Worm (Caenorhabditis elegans) whole organism, L4 larva: Measurements from ENCODE around the gene jip-1.
A peak's percentile ranks its signal among the peaks of the same experiment; 100 is the strongest.

Source experiments
- F44E2.7 ChIP-seq: fragments of 200-800 bp; sonication (Bioruptor generic); IDR thresholded peaks from 2 replicates; pipeline ENCODE4 v2.1.2; 2022; ENCODE audit warnings: missing genetic modification characterization, missing compliant biosample characterization
- F49E8.2 ChIP-seq: sonication (generic microtip); optimal IDR thresholded peaks from 2 replicates; lab custom pipeline; 2016; ENCODE audit warnings: missing compliant biosample characterization, mild to moderate bottlenecking, missing genetic modification characterization, borderline replicate concordance
- R02D3.7 ChIP-seq: fragments of 150-350 bp; sonication (generic microtip); optimal IDR thresholded peaks from 3 replicates; lab custom pipeline; 2014; ENCODE audit warnings: missing biosample characterization, missing genetic modification characterization
- T26A8.4 ChIP-seq: fragments of 200-800 bp; sonication (Bioruptor generic); IDR thresholded peaks from 2 replicates; pipeline ENCODE4 v1.3.6; 2022; ENCODE audit warnings: missing genetic modification characterization, missing compliant biosample characterization
- Y105C5A.15 ChIP-seq: fragments of 200-800 bp; sonication (Bioruptor generic); IDR thresholded peaks from 2 replicates; pipeline ENCODE4 v1.3.6; 2022; ENCODE audit warnings: missing genetic modification characterization, missing compliant biosample characterization
- Y48G9A.11 ChIP-seq: fragments of 200-800 bp; sonication (Bioruptor generic); IDR thresholded peaks from 2 replicates; pipeline ENCODE4 v1.3.6; 2022; ENCODE audit warnings: missing genetic modification reagents, missing genetic modification characterization, missing compliant biosample characterization
- Y5F2A.4 ChIP-seq: fragments of 200-800 bp; sonication (Bioruptor generic); optimal IDR thresholded peaks from 2 replicates; lab custom pipeline; 2018; ENCODE audit warnings: mild to moderate bottlenecking, missing genetic modification characterization, missing compliant biosample characterization
- aha-1 ChIP-seq: fragments of 150-350 bp; peaks from one replicate; lab custom pipeline; 2014; ENCODE audit warnings: missing biosample characterization, missing genetic modification characterization
- daf-16 ChIP-seq, 3 experiments: sonication (generic microtip); optimal IDR thresholded peaks; 2 replicates each; lab custom pipeline; 2016 to 2017; ENCODE audit warnings: missing genetic modification characterization in 3 of 3, missing genetic modification reagents in 3 of 3, mild to moderate bottlenecking in 2 of 3, missing compliant biosample characterization in 2 of 3, missing biosample characterization in 1 of 3, moderate library complexity in 1 of 3
- dmd-6 ChIP-seq: fragments of 200-800 bp; sonication (Bioruptor generic); IDR thresholded peaks from 2 replicates; pipeline ENCODE4 v1.3.6; 2022; ENCODE audit warnings: missing genetic modification reagents, missing genetic modification characterization, missing compliant biosample characterization
- dmd-9 ChIP-seq: fragments of 200-800 bp; sonication (Bioruptor generic); IDR thresholded peaks from 2 replicates; pipeline ENCODE4 v1.3.6; 2022; ENCODE audit warnings: missing genetic modification reagents, missing genetic modification characterization, missing compliant biosample characterization
- dve-1 ChIP-seq: sonication (generic microtip); optimal IDR thresholded peaks from 2 replicates; lab custom pipeline; 2017; ENCODE audit warnings: antibody characterized with exemption, mild to moderate bottlenecking, missing genetic modification characterization, missing compliant biosample characterization; ENCODE audit not compliant: insufficient read depth
- egl-27 ChIP-seq: sonication (generic microtip); optimal IDR thresholded peaks from 3 replicates; lab custom pipeline; 2017; ENCODE audit warnings: missing biosample characterization, missing genetic modification reagents, missing genetic modification characterization
- fos-1 ChIP-seq: fragments of 150-350 bp; optimal IDR thresholded peaks from 2 replicates; lab custom pipeline; 2014; ENCODE audit warnings: missing biosample characterization, missing genetic modification characterization
- gei-8 ChIP-seq: fragments of 200-800 bp; sonication (Bioruptor generic); optimal IDR thresholded peaks from 2 replicates; lab custom pipeline; 2018; ENCODE audit warnings: mild to moderate bottlenecking, missing genetic modification characterization, missing compliant biosample characterization
- hif-1 ChIP-seq, 2 experiments: sonication (generic microtip); optimal IDR thresholded peaks; 2 replicates each; lab custom pipeline; 2016 to 2017; ENCODE audit warnings: missing compliant biosample characterization in 2 of 2, missing genetic modification characterization in 2 of 2, missing genetic modification reagents in 2 of 2, missing genotype in 2 of 2, mild to moderate bottlenecking in 1 of 2
- hlh-11 ChIP-seq: fragments of 200-800 bp; sonication (Bioruptor generic); optimal IDR thresholded peaks from 2 replicates; lab custom pipeline; 2018; ENCODE audit warnings: mild to moderate bottlenecking, missing genetic modification characterization, missing compliant biosample characterization
- hlh-30 ChIP-seq: sonication (generic microtip); optimal IDR thresholded peaks from 2 replicates; lab custom pipeline; 2017; ENCODE audit warnings: antibody characterized with exemption, mild to moderate bottlenecking, missing genetic modification characterization, missing compliant biosample characterization; ENCODE audit not compliant: insufficient read depth
- hmg-1.1 ChIP-seq: fragments of 200-800 bp; sonication (Bioruptor generic); IDR thresholded peaks from 2 replicates; pipeline ENCODE4 v1.3.6; 2022; ENCODE audit warnings: missing genetic modification reagents, missing genetic modification characterization, missing compliant biosample characterization
- lin-1 ChIP-seq: fragments of 200-800 bp; sonication (Bioruptor generic); IDR thresholded peaks from 2 replicates; pipeline ENCODE4 v1.3.6; 2022; ENCODE audit warnings: missing genetic modification reagents, missing genetic modification characterization, missing compliant biosample characterization
- lin-38 ChIP-seq: fragments of 200-800 bp; sonication (Bioruptor generic); IDR thresholded peaks from 2 replicates; pipeline ENCODE4 v1.3.6; 2022; ENCODE audit warnings: missing genetic modification reagents, missing genetic modification characterization, missing compliant biosample characterization
- lir-3 ChIP-seq: sonication (generic microtip); optimal IDR thresholded peaks from 2 replicates; lab custom pipeline; 2016; ENCODE audit warnings: mild to moderate bottlenecking, missing genetic modification characterization, missing compliant biosample characterization
- lsy-2 ChIP-seq, 2 experiments: fragments of 150-350 bp in 1 of 2; sonication (generic microtip) in 1 of 2; optimal IDR thresholded peaks; 2 replicates each; lab custom pipeline; 2014 to 2017; ENCODE audit warnings: missing biosample characterization in 2 of 2, missing genetic modification characterization in 2 of 2
- madf-5 ChIP-seq, 2 experiments: fragments of 200-800 bp; sonication (Bioruptor generic); IDR thresholded peaks; 2 replicates each; pipeline ENCODE4 v1.3.6; 2022; ENCODE audit warnings: missing compliant biosample characterization in 2 of 2, missing genetic modification characterization in 2 of 2
- mdl-1 ChIP-seq, 2 experiments: fragments of 150-350 bp in 1 of 2; sonication (generic microtip) in 1 of 2; optimal IDR thresholded peaks; 2 replicates each; lab custom pipeline; 2014 to 2017; ENCODE audit warnings: missing biosample characterization in 2 of 2, missing genetic modification characterization in 2 of 2
- mdt-29 ChIP-seq: fragments of 200-800 bp; sonication (Bioruptor generic); IDR thresholded peaks from 2 replicates; pipeline ENCODE4 v1.3.6; 2022; ENCODE audit warnings: missing genetic modification reagents, missing genetic modification characterization, missing compliant biosample characterization
- mep-1 ChIP-seq: fragments of 150-350 bp; sonication (generic microtip); optimal IDR thresholded peaks from 3 replicates; lab custom pipeline; 2014; ENCODE audit warnings: missing biosample characterization, missing genetic modification characterization
- mxl-2 ChIP-seq: fragments of 200-800 bp; sonication (Bioruptor generic); conservative IDR thresholded peaks from 2 replicates; pipeline ENCODE4 v1.3.6; 2022; ENCODE audit warnings: missing genetic modification reagents, missing genetic modification characterization, missing compliant biosample characterization
- mxl-3 ChIP-seq: fragments of 200-800 bp; sonication (Bioruptor generic); optimal IDR thresholded peaks from 2 replicates; lab custom pipeline; 2018; ENCODE audit warnings: mild to moderate bottlenecking, missing genetic modification characterization, missing compliant biosample characterization
- nhr-28 ChIP-seq: fragments of 150-350 bp; optimal IDR thresholded peaks from 2 replicates; lab custom pipeline; 2014; ENCODE audit warnings: missing biosample characterization, missing genetic modification characterization
- nhr-41 ChIP-seq: fragments of 200-800 bp; sonication (Bioruptor generic); IDR thresholded peaks from 2 replicates; pipeline ENCODE4 v1.3.6; 2022; ENCODE audit warnings: missing genetic modification reagents, missing genetic modification characterization, missing compliant biosample characterization
- nhr-48 ChIP-seq: sonication (generic microtip); optimal IDR thresholded peaks from 2 replicates; lab custom pipeline; 2016; ENCODE audit warnings: mild to moderate bottlenecking, missing genetic modification characterization, missing compliant biosample characterization
- nhr-6 ChIP-seq: fragments of 150-350 bp; optimal IDR thresholded peaks from 2 replicates; lab custom pipeline; 2014; ENCODE audit warnings: missing biosample characterization, missing genetic modification characterization
- php-3 ChIP-seq: fragments of 200-800 bp; sonication (Bioruptor generic); IDR thresholded peaks from 2 replicates; pipeline ENCODE4 v1.3.6; 2022; ENCODE audit warnings: missing genetic modification reagents, missing genetic modification characterization, missing compliant biosample characterization
- pqm-1 ChIP-seq: sonication (generic microtip); optimal IDR thresholded peaks from 2 replicates; lab custom pipeline; 2017; ENCODE audit warnings: missing biosample characterization, missing genetic modification characterization
- sdz-12 ChIP-seq: fragments of 200-800 bp; sonication (Bioruptor generic); optimal IDR thresholded peaks from 2 replicates; lab custom pipeline; 2018; ENCODE audit warnings: mild to moderate bottlenecking, missing genetic modification characterization, missing compliant biosample characterization
- spr-3 ChIP-seq: fragments of 200-800 bp; sonication (Bioruptor generic); optimal IDR thresholded peaks from 2 replicates; lab custom pipeline; 2018; ENCODE audit warnings: mild to moderate bottlenecking, missing genetic modification characterization, missing compliant biosample characterization
- tra-1 ChIP-seq: fragments of 200-800 bp; sonication (Bioruptor generic); IDR thresholded peaks from 2 replicates; pipeline ENCODE4 v1.3.6; 2022; ENCODE audit warnings: missing genetic modification reagents, missing genetic modification characterization, missing compliant biosample characterization
- zag-1 ChIP-seq: fragments of 150-350 bp; optimal IDR thresholded peaks from 2 replicates; lab custom pipeline; 2014; ENCODE audit warnings: missing biosample characterization, missing genetic modification characterization
- zfp-2 ChIP-seq: sonication (generic microtip); optimal IDR thresholded peaks from 2 replicates; lab custom pipeline; 2016; ENCODE audit warnings: mild to moderate bottlenecking, missing genetic modification characterization, missing compliant biosample characterization

jip-1 gene

ce11 chrII:1306550-1306949, 20.2 kb upstream of the jip-1 start:
- TF ChIP-seq nhr-6 (no peak), Y48G9A.11 (GFP tag; lab: Robert Waterston, UW) (peak; percentile 26; the same call in 1 of the 2 replicates), dve-1 (no peak), aha-1 (peak; percentile 38), F44E2.7 (GFP tag; lab: Robert Waterston, UW) (no peak), lsy-2 (tag; optimal IDR thresholded peaks at IDR 0.05; lab: Kevin White, UChicago) (peak in 1 of 2 experiments; percentile 29), mxl-2 (GFP tag; lab: Robert Waterston, UW) (no peak), hmg-1.1 (GFP tag; lab: Robert Waterston, UW) (no peak), Y5F2A.4 (GFP tag; lab: Kevin White, UChicago) (no peak), F49E8.2 (tag; lab: Kevin White, UChicago) (peak; percentile 51), mdt-29 (no peak), dmd-9 (GFP tag; lab: Robert Waterston, UW) (no peak), lin-38 (GFP tag; lab: Robert Waterston, UW) (peak; percentile 47), hif-1 (tag; optimal IDR thresholded peaks at IDR 0.05; lab: Kevin White, UChicago) (no peak)
- TF ChIP-seq, all 104 proteins: peak for 5

- TF ChIP-seq lin-38 (GFP tag; lab: Robert Waterston, UW) (peak; percentile 31), nhr-28 (no peak), hlh-11 (tag; lab: Kevin White, UChicago) (peak; percentile 7), mxl-3 (peak; percentile 49), aha-1 (peak; percentile 44), daf-16 (GFP tag; optimal IDR thresholded peaks at IDR 0.05; lab: Kevin White, UChicago) (no peak), daf-16 (tag; optimal IDR thresholded peaks at IDR 0.05; lab: Kevin White, UChicago) (no peak), lsy-2 (tag; optimal IDR thresholded peaks at IDR 0.05; lab: Kevin White, UChicago) (peak in 1 of 2 experiments; percentile 29), mdl-1 (tag; optimal IDR thresholded peaks at IDR 0.05; lab: Kevin White, UChicago) (peak in 1 of 2 experiments; percentile 38), hlh-30 (tag; lab: Kevin White, UChicago) (peak; percentile 87)
- TF ChIP-seq, all 104 proteins: peak for 7
These were observed 16.8 kb upstream of the jip-1 start, which contains the start of the genes alh-6 and fcho-1 for ce11 chrII:1309892-1310516. TSS of gene alh-6 (minus strand) at chrII:1310133. TSS of gene fcho-1 (plus strand) at chrII:1310515.

ce11 chrII:1315245-1315644, 11.5 kb upstream of the jip-1 start:
- TF ChIP-seq nhr-28 (peak; percentile 84), daf-16 (GFP tag; optimal IDR thresholded peaks at IDR 0.05; lab: Kevin White, UChicago) (no peak), daf-16 (tag; optimal IDR thresholded peaks at IDR 0.05; lab: Kevin White, UChicago) (no peak), hlh-11 (tag; lab: Kevin White, UChicago) (peak; percentile 61), egl-27 (tag; lab: Kevin White, UChicago) (no peak), zfp-2 (tag; lab: Kevin White, UChicago) (peak; percentile 49), T26A8.4 (no peak), mdl-1 (tag; optimal IDR thresholded peaks at IDR 0.05; lab: Kevin White, UChicago) (peak in 1 of 2 experiments; percentile 54), Y105C5A.15 (GFP tag; lab: Robert Waterston, UW) (no peak), mxl-3 (peak; percentile 87), tra-1 (GFP tag; lab: Robert Waterston, UW) (peak; percentile 58; the same call in 1 of the 2 replicates), lin-1 (0 out of 2 replicates have a peak, but pooled peaks have one; percentile 14), spr-3 (GFP tag; lab: Kevin White, UChicago) (no peak), pqm-1 (tag; lab: Kevin White, UChicago) (peak; percentile 23), dmd-6 (peak; percentile 77)

- peak; percentile 64 to 93 for TF ChIP-seq hif-1 (tag; optimal IDR thresholded peaks at IDR 0.05; lab: Kevin White, UChicago)
- peak; percentile 97 for TF ChIP-seq hlh-11 (tag; lab: Kevin White, UChicago)
- TF ChIP-seq lin-1, result peak; percentile 86
- peak; percentile 66 to 92; a peak in 2 of 4 replicates for TF ChIP-seq madf-5 (GFP tag; IDR thresholded peaks at IDR 0.05; lab: Robert Waterston, UW)
- TF ChIP-seq gei-8 (GFP tag; lab: Kevin White, UChicago), result peak; percentile 69
- peak; percentile 99 for TF ChIP-seq aha-1
- TF ChIP-seq fos-1 (tag; lab: Kevin White, UChicago), result no peak
- 0 out of 2 replicates have a peak, but pooled peaks have one; percentile 59 for TF ChIP-seq nhr-41 (GFP tag; lab: Robert Waterston, UW)
- peak; percentile 95 for TF ChIP-seq dmd-6
- peak; percentile 82 for TF ChIP-seq nhr-48 (tag; lab: Kevin White, UChicago)
- TF ChIP-seq T26A8.4, result peak; percentile 96
- no peak for TF ChIP-seq zag-1 (tag; lab: Kevin White, UChicago)
- TF ChIP-seq nhr-6, result peak; percentile 98
- peak; percentile 88 for TF ChIP-seq hlh-30 (tag; lab: Kevin White, UChicago)
- peak; percentile 19 to 67 for TF ChIP-seq mdl-1 (tag; optimal IDR thresholded peaks at IDR 0.05; lab: Kevin White, UChicago)
- peak; percentile 98 for TF ChIP-seq mep-1 (tag; lab: Kevin White, UChicago)
- no peak for TF ChIP-seq R02D3.7 (tag; lab: Kevin White, UChicago)
- peak; percentile 95 for TF ChIP-seq nhr-28
- TF ChIP-seq sdz-12, result peak; percentile 88
- TF ChIP-seq php-3, result peak; percentile 92
- TF ChIP-seq mdt-29, result peak; percentile 91
- TF ChIP-seq F44E2.7 (GFP tag; lab: Robert Waterston, UW), result no peak
- peak; percentile 1 for TF ChIP-seq lir-3 (tag; lab: Kevin White, UChicago)
These were observed 6.4 kb upstream of the jip-1 start for ce11 chrII:1320412-1320811.
